Worm (Caenorhabditis elegans): ENCODE data around the gene dgk-4.

- TF ChIP-seq lin-13 (GFP tag; optimal IDR thresholded peaks at IDR 0.05) = no peak
- no peak for TF ChIP-seq skn-1 (tag; optimal IDR thresholded peaks at IDR 0.05)
- TF ChIP-seq ZK546.5 (tag; optimal IDR thresholded peaks at IDR 0.05) = no peak
- no peak for TF ChIP-seq nhr-11 (tag; optimal IDR thresholded peaks at IDR 0.05)
- no peak for TF ChIP-seq fos-1 (tag; optimal IDR thresholded peaks at IDR 0.05)
- TF ChIP-seq lin-39 (tag; optimal IDR thresholded peaks at IDR 0.05) = no peak
- TF ChIP-seq unc-62 (GFP tag; optimal IDR thresholded peaks at IDR 0.05) = no peak
- TF ChIP-seq elt-1 (tag; optimal IDR thresholded peaks at IDR 0.05) = no peak
- no peak for TF ChIP-seq nhr-25 (tag; optimal IDR thresholded peaks at IDR 0.05)
- TF ChIP-seq lsy-2 (tag; optimal IDR thresholded peaks at IDR 0.05) = no peak
- no peak for TF ChIP-seq mdl-1 (tag; optimal IDR thresholded peaks at IDR 0.05)
- no peak for TF ChIP-seq unc-39 (tag; optimal IDR thresholded peaks at IDR 0.05)
- no peak for TF ChIP-seq nhr-21 (tag; optimal IDR thresholded peaks at IDR 0.05)
- TF ChIP-seq sma-3 (GFP tag; optimal IDR thresholded peaks at IDR 0.05) = no peak
Observed at ce11 chrIV:8677303-8677702, 46.2 kb downstream of the dgk-4 start, which contains the start of gene F08B4.8.
